Fruit fly (Drosophila melanogaster) whole organism, embryonic: ENCODE measurements around the gene Vps13D.
A peak's percentile ranks its signal among the peaks of the same experiment; 100 is the strongest.

Experiments used
- Ada2b ChIP-seq: fragments of 200-800 bp; sonication (Bioruptor generic); IDR thresholded peaks from 2 replicates; pipeline ENCODE4 v1.3.6; 2022; ENCODE audit warnings: missing biosample characterization, missing genetic modification characterization
- BEAF-32 ChIP-seq: fragments of 200-800 bp; sonication (Bioruptor generic); optimal IDR thresholded peaks from 3 replicates; lab custom pipeline; 2017; ENCODE audit warnings: missing biosample characterization, missing genetic modification characterization, mild to moderate bottlenecking, moderate library complexity, missing genetic modification reagents
- Bteb2 ChIP-seq: fragments of 200-800 bp; sonication (Bioruptor generic); optimal IDR thresholded peaks from 2 replicates; lab custom pipeline; 2016; ENCODE audit warnings: missing biosample characterization, missing genetic modification characterization
- CG12744 ChIP-seq: fragments of 200-800 bp; sonication (Bioruptor generic); optimal IDR thresholded peaks from 2 replicates; lab custom pipeline; 2016; ENCODE audit warnings: missing biosample characterization, missing genetic modification characterization
- CG13123 ChIP-seq: fragments of 200-800 bp; sonication (Bioruptor generic); optimal IDR thresholded peaks from 2 replicates; lab custom pipeline; 2016; ENCODE audit warnings: missing biosample characterization, missing genetic modification characterization
- CG13296 ChIP-seq: fragments of 200-800 bp; sonication (Bioruptor generic); optimal IDR thresholded peaks from 3 replicates; lab custom pipeline; 2018; ENCODE audit warnings: missing biosample characterization, mild to moderate bottlenecking, missing genetic modification characterization
- CG16779 ChIP-seq: fragments of 200-800 bp; sonication (Bioruptor generic); IDR thresholded peaks from 2 replicates; pipeline ENCODE4 v1.3.6; 2022; ENCODE audit warnings: missing biosample characterization, missing genetic modification characterization
- CG17829 ChIP-seq: fragments of 200-800 bp; optimal IDR thresholded peaks from 2 replicates; lab custom pipeline; 2019; ENCODE audit warnings: missing biosample characterization, mild to moderate bottlenecking, missing genetic modification characterization, moderate library complexity
- CG2129 ChIP-seq: fragments of 200-800 bp; sonication (Bioruptor generic); IDR thresholded peaks from 2 replicates; pipeline ENCODE4 v1.3.6; 2022; ENCODE audit warnings: missing biosample characterization, missing genetic modification characterization; ENCODE audit not compliant: partially characterized antibody
- CG3065 ChIP-seq: fragments of 200-800 bp; sonication (Bioruptor generic); optimal IDR thresholded peaks from 2 replicates; lab custom pipeline; 2016; ENCODE audit warnings: missing biosample characterization, missing genetic modification characterization
- CG31441 ChIP-seq: fragments of 200-800 bp; sonication (Bioruptor generic); IDR thresholded peaks from 2 replicates; pipeline ENCODE4 v1.3.6; 2022; ENCODE audit warnings: missing biosample characterization, missing genetic modification characterization
- CG3847 ChIP-seq: fragments of 200-800 bp; sonication (Bioruptor generic); IDR thresholded peaks from 2 replicates; pipeline ENCODE4 v1.3.6; 2022; ENCODE audit warnings: missing biosample characterization, missing genetic modification characterization
- CG3995 ChIP-seq: fragments of 200-800 bp; sonication (Bioruptor generic); optimal IDR thresholded peaks from 3 replicates; lab custom pipeline; 2016; ENCODE audit warnings: missing biosample characterization, missing genetic modification characterization
- CG42726 ChIP-seq: fragments of 200-800 bp; sonication (Bioruptor generic); IDR thresholded peaks from 2 replicates; pipeline ENCODE4 v1.3.6; 2022; ENCODE audit warnings: missing biosample characterization, missing genetic modification characterization; ENCODE audit not compliant: partially characterized antibody
- CG43689 ChIP-seq: fragments of 200-800 bp; sonication (Bioruptor generic); IDR thresholded peaks from 2 replicates; pipeline ENCODE4 v1.3.6; 2022; ENCODE audit warnings: missing biosample characterization, missing genetic modification characterization
- CG5180 ChIP-seq: fragments of 200-800 bp; sonication (Bioruptor generic); optimal IDR thresholded peaks from 3 replicates; lab custom pipeline; 2017; ENCODE audit warnings: missing biosample characterization, missing genetic modification characterization, mild to moderate bottlenecking, moderate library complexity, missing genetic modification reagents
- CG5953 ChIP-seq: fragments of 200-800 bp; sonication (Bioruptor generic); IDR thresholded peaks from 2 replicates; pipeline ENCODE4 v1.3.6; 2022; ENCODE audit warnings: missing biosample characterization, missing genetic modification characterization
- CG8281 ChIP-seq: fragments of 200-800 bp; sonication (Bioruptor generic); optimal IDR thresholded peaks from 2 replicates; lab custom pipeline; 2018; ENCODE audit warnings: missing biosample characterization, mild to moderate bottlenecking, missing genetic modification characterization, moderate library complexity
- CG9797 ChIP-seq: fragments of 200-800 bp; sonication (Bioruptor generic); optimal IDR thresholded peaks from 3 replicates; lab custom pipeline; 2018; ENCODE audit warnings: missing biosample characterization, mild to moderate bottlenecking, missing genetic modification characterization
- Camta ChIP-seq: fragments of 200-800 bp; sonication (Bioruptor generic); optimal IDR thresholded peaks from 2 replicates; lab custom pipeline; 2016; ENCODE audit warnings: missing biosample characterization, missing genetic modification characterization
- D ChIP-seq, 2 experiments: fragments of 200-800 bp in 1 of 2; fragments of >200 bp in 1 of 2; sonication (Bioruptor generic) in 1 of 2; optimal IDR thresholded peaks; 2 replicates in 1 of 2; 3 replicates in 1 of 2; lab custom pipeline; 2017; ENCODE audit warnings: mild to moderate bottlenecking in 1 of 2, missing biosample characterization in 1 of 2, missing genetic modification characterization in 1 of 2, missing genetic modification reagents in 1 of 2
- H15 ChIP-seq: fragments of 200-800 bp; sonication (Bioruptor generic); IDR thresholded peaks from 3 replicates; pipeline ENCODE4 v1.3.6; 2022; ENCODE audit warnings: missing biosample characterization, missing genetic modification characterization
- HLH3B ChIP-seq: fragments of 200-800 bp; sonication (Bioruptor generic); IDR thresholded peaks from 2 replicates; pipeline ENCODE4 v1.3.6; 2022; ENCODE audit warnings: missing biosample characterization, missing genetic modification characterization
- Hsf ChIP-seq: fragments of 200-800 bp; sonication (Bioruptor generic); optimal IDR thresholded peaks from 3 replicates; lab custom pipeline; 2016; ENCODE audit warnings: missing biosample characterization, missing genetic modification characterization
- Meics ChIP-seq: fragments of 200-800 bp; sonication (Bioruptor generic); optimal IDR thresholded peaks from 2 replicates; lab custom pipeline; 2017; ENCODE audit warnings: missing biosample characterization, mild to moderate bottlenecking, missing genetic modification characterization
- Pdp1 ChIP-seq, 2 experiments: fragments of 200-800 bp; sonication (Bioruptor generic); optimal IDR thresholded peaks; 3 replicates each; lab custom pipeline; 2016; ENCODE audit warnings: missing biosample characterization in 2 of 2, missing genetic modification characterization in 2 of 2, mild to moderate bottlenecking in 1 of 2, moderate library complexity in 1 of 2
- Poxn ChIP-seq: fragments of 200-800 bp; sonication (Bioruptor generic); IDR thresholded peaks from 2 replicates; pipeline ENCODE4 v1.3.6; 2022; ENCODE audit warnings: missing biosample characterization, missing genetic modification characterization
- Ravus ChIP-seq: fragments of 200-800 bp; sonication (Bioruptor generic); IDR thresholded peaks from 2 replicates; pipeline ENCODE4 v1.3.6; 2022; ENCODE audit warnings: missing biosample characterization, missing genetic modification characterization
- Spps ChIP-seq: fragments of 200-800 bp; sonication (Bioruptor generic); optimal IDR thresholded peaks from 2 replicates; lab custom pipeline; 2018; ENCODE audit warnings: missing biosample characterization, mild to moderate bottlenecking, missing genetic modification characterization
- cato ChIP-seq: fragments of 200-800 bp; sonication (Bioruptor generic); optimal IDR thresholded peaks from 2 replicates; lab custom pipeline; 2016; ENCODE audit warnings: missing biosample characterization, missing genetic modification characterization, borderline replicate concordance
- dmrt99B ChIP-seq: fragments of 200-800 bp; sonication (Bioruptor generic); optimal IDR thresholded peaks from 2 replicates; lab custom pipeline; 2018; ENCODE audit warnings: missing biosample characterization, mild to moderate bottlenecking, missing genetic modification characterization, moderate library complexity
- exex ChIP-seq: fragments of 200-800 bp; sonication (Bioruptor generic); optimal IDR thresholded peaks from 4 replicates; lab custom pipeline; 2018; ENCODE audit warnings: missing biosample characterization, mild to moderate bottlenecking, missing genetic modification characterization, moderate library complexity
- her ChIP-seq: fragments of 200-800 bp; sonication (Bioruptor generic); optimal IDR thresholded peaks from 2 replicates; lab custom pipeline; 2016; ENCODE audit warnings: missing biosample characterization, missing genetic modification characterization
- inv ChIP-seq: fragments of 200-800 bp; sonication (Bioruptor generic); IDR thresholded peaks from 2 replicates; pipeline ENCODE4 v1.3.6; 2022; ENCODE audit warnings: missing biosample characterization, missing genetic modification characterization; ENCODE audit not compliant: partially characterized antibody
- lbe ChIP-seq: fragments of 200-800 bp; sonication (Bioruptor generic); optimal IDR thresholded peaks from 2 replicates; lab custom pipeline; 2016; ENCODE audit warnings: missing biosample characterization, mild to moderate bottlenecking, missing genetic modification characterization
- lilli ChIP-seq: fragments of 200-800 bp; sonication (Bioruptor generic); optimal IDR thresholded peaks from 3 replicates; lab custom pipeline; 2016; ENCODE audit warnings: missing biosample characterization, missing genetic modification characterization
- mam ChIP-seq: fragments of 200-800 bp; sonication (Bioruptor generic); optimal IDR thresholded peaks from 3 replicates; lab custom pipeline; 2016; ENCODE audit warnings: missing biosample characterization, missing genetic modification characterization
- mld ChIP-seq: fragments of 200-800 bp; sonication (Bioruptor generic); IDR thresholded peaks from 3 replicates; pipeline ENCODE4 v1.3.6; 2022; ENCODE audit warnings: missing biosample characterization, missing genetic modification characterization; ENCODE audit not compliant: partially characterized antibody
- pros ChIP-seq: fragments of 200-800 bp; sonication (Bioruptor generic); optimal IDR thresholded peaks from 3 replicates; lab custom pipeline; 2019; ENCODE audit warnings: missing biosample characterization, mild to moderate bottlenecking, missing genetic modification characterization, moderate library complexity
- run ChIP-seq: fragments of 200-800 bp; sonication (Bioruptor generic); optimal IDR thresholded peaks from 3 replicates; lab custom pipeline; 2018; ENCODE audit warnings: missing biosample characterization, mild to moderate bottlenecking, missing genetic modification characterization
- schlank ChIP-seq: fragments of 200-800 bp; sonication (Bioruptor generic); optimal IDR thresholded peaks from 2 replicates; lab custom pipeline; 2018; ENCODE audit warnings: missing biosample characterization, mild to moderate bottlenecking, missing genetic modification characterization
- sens ChIP-seq: fragments of 200-800 bp; sonication (Bioruptor generic); peaks from one replicate; lab custom pipeline; 2016; ENCODE audit warnings: missing biosample characterization, missing genetic modification characterization
- sim ChIP-seq: fragments of 200-800 bp; sonication (Bioruptor generic); IDR thresholded peaks from 2 replicates; pipeline ENCODE4 v1.3.6; 2022; ENCODE audit warnings: missing biosample characterization, missing genetic modification characterization
- slbo ChIP-seq: fragments of 200-800 bp; sonication (Bioruptor generic); IDR thresholded peaks from 2 replicates; pipeline ENCODE4 v1.3.6; 2022; ENCODE audit warnings: missing biosample characterization, missing genetic modification characterization
- slou ChIP-seq: fragments of 200-800 bp; sonication (Bioruptor generic); optimal IDR thresholded peaks from 3 replicates; lab custom pipeline; 2016; ENCODE audit warnings: missing biosample characterization, missing genetic modification characterization
- sr ChIP-seq: fragments of 200-800 bp; sonication (Bioruptor generic); IDR thresholded peaks from 3 replicates; pipeline ENCODE4 v1.3.6; 2022; ENCODE audit warnings: missing biosample characterization, missing genetic modification characterization
- tll ChIP-seq, 2 experiments: fragments of 200-800 bp in 1 of 2; fragments of >200 bp in 1 of 2; sonication (Bioruptor generic) in 1 of 2; optimal IDR thresholded peaks; 2 replicates each; lab custom pipeline; 2017 to 2019; ENCODE audit warnings: missing biosample characterization in 2 of 2, missing genetic modification characterization in 2 of 2, mild to moderate bottlenecking in 1 of 2, moderate library complexity in 1 of 2
- vnd ChIP-seq: fragments of 200-800 bp; sonication (Bioruptor generic); IDR thresholded peaks from 3 replicates; pipeline ENCODE4 v1.3.6; 2022; ENCODE audit warnings: missing biosample characterization, missing genetic modification characterization; ENCODE audit not compliant: partially characterized antibody
- yki ChIP-seq: fragments of >200 bp; optimal IDR thresholded peaks from 3 replicates; lab custom pipeline; 2018
- zen ChIP-seq: fragments of 200-800 bp; sonication (Bioruptor generic); optimal IDR thresholded peaks from 3 replicates; lab custom pipeline; 2018; ENCODE audit warnings: missing biosample characterization, mild to moderate bottlenecking, missing genetic modification characterization, moderate library complexity
- zf30C ChIP-seq: fragments of 200-800 bp; sonication (Bioruptor generic); optimal IDR thresholded peaks from 3 replicates; lab custom pipeline; 2018; ENCODE audit warnings: missing biosample characterization, mild to moderate bottlenecking, missing genetic modification characterization

Gene Vps13D

DNA sequence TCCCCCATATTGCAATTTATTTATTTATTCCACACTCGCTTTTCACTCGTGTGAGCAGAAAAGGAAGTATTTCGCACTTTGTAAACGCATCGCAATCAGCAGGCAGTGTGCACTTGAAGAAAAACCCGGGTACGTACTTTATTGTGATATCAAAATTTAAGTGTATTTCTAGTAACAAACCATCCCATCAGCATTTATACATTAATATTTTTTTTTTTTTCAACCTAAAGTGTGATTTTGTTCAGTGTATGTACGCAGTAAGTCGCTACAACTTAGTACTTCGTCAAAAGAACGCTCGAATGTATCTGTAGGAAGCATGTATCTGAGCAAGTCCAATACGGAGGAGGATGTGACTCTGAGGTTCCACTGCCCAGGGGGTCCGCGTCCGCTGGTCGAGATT is 29.1 kb upstream of the Vps13D start (continued):
- TF ChIP-seq CG3995: no peak
- no peak for TF ChIP-seq slbo (GFP tag; lab: Robert Waterston, UW)
- TF ChIP-seq schlank (tag; lab: Kevin White, UChicago): no peak
- TF ChIP-seq sens: peak; percentile 87
- peak; percentile 11 for TF ChIP-seq zen
- no peak for TF ChIP-seq CG5953 (GFP tag; lab: Robert Waterston, UW)
- TF ChIP-seq exex (tag; lab: Kevin White, UChicago): no peak
- no peak for TF ChIP-seq tll (GFP tag; optimal IDR thresholded peaks at IDR 0.05; lab: Kevin White, UChicago)
- TF ChIP-seq Spps (tag; lab: Kevin White, UChicago): peak; percentile 42
- TF ChIP-seq CG9797 (GFP tag; lab: Kevin White, UChicago): no peak
- TF ChIP-seq lbe (GFP tag; lab: Kevin White, UChicago): no peak
- TF ChIP-seq run (tag; lab: Kevin White, UChicago): no peak
- TF ChIP-seq Meics (GFP tag; lab: Kevin White, UChicago): no peak
- TF ChIP-seq dmrt99B (tag; lab: Kevin White, UChicago): no peak
- TF ChIP-seq mld (GFP tag; lab: Robert Waterston, UW): no peak
- TF ChIP-seq CG2129 (GFP tag; lab: Robert Waterston, UW): no peak
- no peak for TF ChIP-seq vnd
- TF ChIP-seq D (optimal IDR thresholded peaks at IDR 0.05; lab: Kevin White, UChicago): no peak
- no peak for TF ChIP-seq D (GFP tag; optimal IDR thresholded peaks at IDR 0.05; lab: Kevin White, UChicago)
- no peak for TF ChIP-seq Poxn (GFP tag; lab: Robert Waterston, UW)
- no peak for TF ChIP-seq H15
- no peak for TF ChIP-seq inv (GFP tag; lab: Robert Waterston, UW)
- no peak for TF ChIP-seq CG5180 (GFP tag; lab: Kevin White, UChicago)
- TF ChIP-seq Bteb2 (GFP tag; lab: Kevin White, UChicago): no peak
- TF ChIP-seq Ravus (GFP tag; lab: Robert Waterston, UW): no peak
- TF ChIP-seq CG31441 (GFP tag; lab: Robert Waterston, UW): no peak
- no peak for TF ChIP-seq CG42726 (GFP tag; lab: Robert Waterston, UW)
- TF ChIP-seq yki (lab: Kevin White, UChicago): no peak
- TF ChIP-seq HLH3B (GFP tag; lab: Robert Waterston, UW): 0 out of 2 replicates have a peak, but pooled peaks have one; percentile 19
- no peak for TF ChIP-seq CG17829 (tag; lab: Kevin White, UChicago)
- peak in 1 of 2 experiments; percentile 17 for TF ChIP-seq Pdp1 (GFP tag; optimal IDR thresholded peaks at IDR 0.05; lab: Kevin White, UChicago)
- TF ChIP-seq CG16779: no peak
- no peak for TF ChIP-seq BEAF-32 (GFP tag; lab: Kevin White, UChicago)
- no peak for TF ChIP-seq CG12744
- TF ChIP-seq Ada2b (GFP tag; lab: Robert Waterston, UW): peak; percentile 42; the same call in 1 of the 2 replicates
- no peak for TF ChIP-seq Camta
- no peak for TF ChIP-seq CG13296
- TF ChIP-seq sim: 0 out of 2 replicates have a peak, but pooled peaks have one; percentile 34
- no peak for TF ChIP-seq zf30C (GFP tag; lab: Kevin White, UChicago)
- no peak for TF ChIP-seq lilli (GFP tag; lab: Kevin White, UChicago)
- no peak for TF ChIP-seq CG8281 (tag; lab: Kevin White, UChicago)
- TF ChIP-seq mam: no peak
- no peak for TF ChIP-seq CG43689
- TF ChIP-seq sr (GFP tag; lab: Robert Waterston, UW): no peak
- TF ChIP-seq slou: no peak
- no peak for TF ChIP-seq Hsf
- no peak for TF ChIP-seq CG3847
- no peak for TF ChIP-seq pros (GFP tag; lab: Kevin White, UChicago)
- no peak for TF ChIP-seq her (GFP tag; lab: Kevin White, UChicago)
- no peak for TF ChIP-seq CG13123 (GFP tag; lab: Kevin White, UChicago)
- TF ChIP-seq CG3065 (GFP tag; lab: Kevin White, UChicago): no peak
- TF ChIP-seq cato: no peak
